Fruit fly (Drosophila melanogaster) whole organism, embryonic: ENCODE measurements around the gene CG13127.

ENCODE experiments used
- Adf1 ChIP-seq: fragments of 200-800 bp; sonication (Bioruptor generic); IDR thresholded peaks from 2 replicates; pipeline ENCODE4 v1.3.6; 2022; ENCODE audit warnings: missing biosample characterization, missing genetic modification characterization
- CG11398 ChIP-seq: fragments of 200-800 bp; sonication (Bioruptor generic); optimal IDR thresholded peaks from 2 replicates; lab custom pipeline; 2016; ENCODE audit warnings: missing biosample characterization, missing genetic modification characterization
- CG11696 ChIP-seq: fragments of 200-800 bp; sonication (Bioruptor generic); IDR thresholded peaks from 2 replicates; pipeline ENCODE4 v1.3.6; 2022; ENCODE audit warnings: missing biosample characterization, missing genetic modification characterization
- CG12236 ChIP-seq: fragments of 200-800 bp; sonication (Bioruptor generic); optimal IDR thresholded peaks from 2 replicates; lab custom pipeline; 2016; ENCODE audit warnings: missing biosample characterization, missing genetic modification characterization
- CG13624 ChIP-seq: fragments of 200-800 bp; sonication (Bioruptor generic); optimal IDR thresholded peaks from 2 replicates; lab custom pipeline; 2016; ENCODE audit warnings: missing biosample characterization, missing genetic modification characterization
- CG1529 ChIP-seq: fragments of 200-800 bp; sonication (Bioruptor generic); optimal IDR thresholded peaks from 3 replicates; lab custom pipeline; 2018; ENCODE audit warnings: missing biosample characterization, missing genetic modification characterization
- CG17385 ChIP-seq: fragments of 200-800 bp; sonication (Bioruptor generic); optimal IDR thresholded peaks from 3 replicates; lab custom pipeline; 2018; ENCODE audit warnings: missing biosample characterization, mild to moderate bottlenecking, missing genetic modification characterization
- CG18011 ChIP-seq: fragments of 200-800 bp; sonication (Bioruptor generic); optimal IDR thresholded peaks from 2 replicates; lab custom pipeline; 2017; ENCODE audit warnings: missing biosample characterization, missing genetic modification characterization, mild to moderate bottlenecking, moderate library complexity, missing genotype
- CG2120 ChIP-seq: fragments of 200-800 bp; sonication (Bioruptor generic); optimal IDR thresholded peaks from 3 replicates; lab custom pipeline; 2016; ENCODE audit warnings: missing biosample characterization, missing genetic modification characterization
- CG2889 ChIP-seq: fragments of 200-800 bp; sonication (Bioruptor generic); IDR thresholded peaks from 3 replicates; pipeline ENCODE4 v1.3.6; 2022; ENCODE audit warnings: missing biosample characterization, missing genetic modification characterization
- CG4360 ChIP-seq: fragments of 200-800 bp; sonication (Bioruptor generic); IDR thresholded peaks from 2 replicates; pipeline ENCODE4 v1.3.6; 2022; ENCODE audit warnings: missing biosample characterization, missing genetic modification characterization
- CG6175 ChIP-seq: fragments of 200-800 bp; sonication (Bioruptor generic); IDR thresholded peaks from 3 replicates; pipeline ENCODE4 v1.3.6; 2022; ENCODE audit warnings: missing biosample characterization, missing genetic modification characterization
- CG7556 ChIP-seq: fragments of 200-800 bp; sonication (Bioruptor generic); optimal IDR thresholded peaks from 2 replicates; lab custom pipeline; 2017; ENCODE audit warnings: missing biosample characterization, mild to moderate bottlenecking, missing genetic modification characterization
- CG9437 ChIP-seq: fragments of 200-800 bp; sonication (Bioruptor generic); optimal IDR thresholded peaks from 2 replicates; lab custom pipeline; 2018; ENCODE audit warnings: missing biosample characterization, mild to moderate bottlenecking, missing genetic modification characterization
- CG9727 ChIP-seq: fragments of 200-800 bp; sonication (Bioruptor generic); optimal IDR thresholded peaks from 3 replicates; lab custom pipeline; 2017; ENCODE audit warnings: missing biosample characterization, mild to moderate bottlenecking, missing genetic modification characterization
- CG9817 ChIP-seq: fragments of 200-800 bp; sonication (Bioruptor generic); optimal IDR thresholded peaks from 2 replicates; lab custom pipeline; 2018; ENCODE audit warnings: missing biosample characterization, mild to moderate bottlenecking, missing genetic modification characterization, moderate library complexity
- CTCF ChIP-seq: fragments of 200-800 bp; sonication (Bioruptor generic); optimal IDR thresholded peaks from 2 replicates; lab custom pipeline; 2017; ENCODE audit warnings: missing biosample characterization, mild to moderate bottlenecking, missing genetic modification characterization, moderate library complexity
- Camta ChIP-seq: fragments of 200-800 bp; sonication (Bioruptor generic); optimal IDR thresholded peaks from 2 replicates; lab custom pipeline; 2016; ENCODE audit warnings: missing biosample characterization, missing genetic modification characterization
- CoRest ChIP-seq: fragments of 200-800 bp; sonication (Bioruptor generic); optimal IDR thresholded peaks from 3 replicates; lab custom pipeline; 2018; ENCODE audit warnings: missing biosample characterization, mild to moderate bottlenecking, missing genetic modification characterization, moderate library complexity
- Dbx ChIP-seq: fragments of 200-800 bp; sonication (Bioruptor generic); IDR thresholded peaks from 3 replicates; pipeline ENCODE4 v1.3.6; 2022; ENCODE audit warnings: missing biosample characterization, missing genetic modification characterization
- Dp ChIP-seq: fragments of 200-800 bp; sonication (Bioruptor generic); optimal IDR thresholded peaks from 2 replicates; lab custom pipeline; 2018; ENCODE audit warnings: missing biosample characterization, mild to moderate bottlenecking, missing genetic modification characterization, moderate library complexity
- E2f2 ChIP-seq: fragments of 200-800 bp; sonication (Bioruptor generic); IDR thresholded peaks from 2 replicates; pipeline ENCODE4 v1.3.6; 2022; ENCODE audit warnings: missing biosample characterization, missing genetic modification characterization
- Hr39 ChIP-seq: fragments of >200 bp; optimal IDR thresholded peaks from 2 replicates; lab custom pipeline; 2017
- Lhr ChIP-seq: fragments of 200-800 bp; sonication (Bioruptor generic); optimal IDR thresholded peaks from 3 replicates; lab custom pipeline; 2017; ENCODE audit warnings: mild to moderate bottlenecking, missing biosample characterization, missing genetic modification reagents, missing genetic modification characterization
- NC2β ChIP-seq: fragments of 200-800 bp; sonication (Bioruptor generic); optimal IDR thresholded peaks from 2 replicates; lab custom pipeline; 2016; ENCODE audit warnings: missing biosample characterization, missing genetic modification characterization
- Six4 ChIP-seq: fragments of 200-800 bp; sonication (Bioruptor generic); optimal IDR thresholded peaks from 2 replicates; lab custom pipeline; 2016; ENCODE audit warnings: missing biosample characterization, missing genetic modification characterization
- Sry-β ChIP-seq: fragments of 200-800 bp; sonication (Bioruptor generic); optimal IDR thresholded peaks from 2 replicates; lab custom pipeline; 2018; ENCODE audit warnings: missing biosample characterization, mild to moderate bottlenecking, missing genetic modification characterization, moderate library complexity
- Ssrp ChIP-seq: fragments of 200-800 bp; sonication (Bioruptor generic); optimal IDR thresholded peaks from 2 replicates; lab custom pipeline; 2018; ENCODE audit warnings: missing biosample characterization, mild to moderate bottlenecking, missing genetic modification characterization, moderate library complexity
- Vsx1 ChIP-seq: fragments of 200-800 bp; sonication (Bioruptor generic); optimal IDR thresholded peaks from 2 replicates; lab custom pipeline; 2017; ENCODE audit warnings: missing biosample characterization, mild to moderate bottlenecking, missing genetic modification characterization, missing genetic modification reagents
- al ChIP-seq: fragments of 200-800 bp; sonication (Bioruptor generic); IDR thresholded peaks from 2 replicates; pipeline ENCODE4 v1.3.6; 2022; ENCODE audit warnings: missing biosample characterization, missing genetic modification characterization
- bbx ChIP-seq: fragments of 200-800 bp; sonication (Bioruptor generic); IDR thresholded peaks from 2 replicates; pipeline ENCODE4 v1.3.6; 2022; ENCODE audit warnings: missing biosample characterization, missing genetic modification characterization; ENCODE audit not compliant: partially characterized antibody
- crc ChIP-seq: fragments of 200-800 bp; sonication (Bioruptor generic); optimal IDR thresholded peaks from 2 replicates; lab custom pipeline; 2016; ENCODE audit warnings: missing biosample characterization, missing genetic modification characterization
- croc ChIP-seq: fragments of 200-800 bp; sonication (Bioruptor generic); conservative IDR thresholded peaks from 3 replicates; pipeline ENCODE4 v1.3.6; 2022; ENCODE audit warnings: missing biosample characterization, missing genetic modification characterization
- crol ChIP-seq: fragments of 200-800 bp; sonication (Bioruptor generic); IDR thresholded peaks from 2 replicates; pipeline ENCODE4 v1.3.6; 2022; ENCODE audit warnings: missing biosample characterization, missing genetic modification characterization
- crp ChIP-seq, 2 experiments: fragments of 200-800 bp; sonication (Bioruptor generic); optimal IDR thresholded peaks; 2 replicates in 1 of 2; 3 replicates in 1 of 2; lab custom pipeline; 2017; ENCODE audit warnings: missing biosample characterization in 2 of 2, missing genetic modification characterization in 2 of 2, mild to moderate bottlenecking in 1 of 2, moderate library complexity in 1 of 2
- exex ChIP-seq: fragments of 200-800 bp; sonication (Bioruptor generic); optimal IDR thresholded peaks from 4 replicates; lab custom pipeline; 2018; ENCODE audit warnings: missing biosample characterization, mild to moderate bottlenecking, missing genetic modification characterization, moderate library complexity
- her ChIP-seq: fragments of 200-800 bp; sonication (Bioruptor generic); optimal IDR thresholded peaks from 2 replicates; lab custom pipeline; 2016; ENCODE audit warnings: missing biosample characterization, missing genetic modification characterization
- inv ChIP-seq: fragments of 200-800 bp; sonication (Bioruptor generic); IDR thresholded peaks from 2 replicates; pipeline ENCODE4 v1.3.6; 2022; ENCODE audit warnings: missing biosample characterization, missing genetic modification characterization; ENCODE audit not compliant: partially characterized antibody
- kni ChIP-seq: fragments of 200-800 bp; sonication (Bioruptor generic); optimal IDR thresholded peaks from 3 replicates; lab custom pipeline; 2017; ENCODE audit warnings: mild to moderate bottlenecking, missing biosample characterization, missing genetic modification reagents, missing genetic modification characterization
- knrl ChIP-seq: fragments of 200-800 bp; sonication (Bioruptor generic); IDR thresholded peaks from 3 replicates; pipeline ENCODE4 v1.3.6; 2022; ENCODE audit warnings: missing biosample characterization, missing genetic modification characterization; ENCODE audit not compliant: partially characterized antibody
- lbe ChIP-seq: fragments of 200-800 bp; sonication (Bioruptor generic); optimal IDR thresholded peaks from 2 replicates; lab custom pipeline; 2016; ENCODE audit warnings: missing biosample characterization, mild to moderate bottlenecking, missing genetic modification characterization
- onecut ChIP-seq: fragments of 200-800 bp; sonication (Bioruptor generic); IDR thresholded peaks from 2 replicates; pipeline ENCODE4 v1.3.6; 2022; ENCODE audit warnings: missing biosample characterization, missing genetic modification characterization
- phol ChIP-seq: fragments of 200-800 bp; sonication (Bioruptor generic); optimal IDR thresholded peaks from 3 replicates; lab custom pipeline; 2018; ENCODE audit warnings: missing biosample characterization, mild to moderate bottlenecking, missing genetic modification characterization, moderate library complexity
- pros ChIP-seq: fragments of 200-800 bp; sonication (Bioruptor generic); optimal IDR thresholded peaks from 3 replicates; lab custom pipeline; 2019; ENCODE audit warnings: missing biosample characterization, mild to moderate bottlenecking, missing genetic modification characterization, moderate library complexity
- pum ChIP-seq: fragments of 200-800 bp; sonication (Bioruptor generic); optimal IDR thresholded peaks from 2 replicates; lab custom pipeline; 2016; ENCODE audit warnings: missing biosample characterization, missing genetic modification characterization
- rib ChIP-seq: fragments of 200-800 bp; sonication (Bioruptor generic); IDR thresholded peaks from 2 replicates; pipeline ENCODE4 v1.3.6; 2022; ENCODE audit warnings: missing biosample characterization, missing genetic modification characterization
- run ChIP-seq: fragments of 200-800 bp; sonication (Bioruptor generic); optimal IDR thresholded peaks from 3 replicates; lab custom pipeline; 2018; ENCODE audit warnings: missing biosample characterization, mild to moderate bottlenecking, missing genetic modification characterization
- slbo ChIP-seq: fragments of 200-800 bp; sonication (Bioruptor generic); IDR thresholded peaks from 2 replicates; pipeline ENCODE4 v1.3.6; 2022; ENCODE audit warnings: missing biosample characterization, missing genetic modification characterization
- tap ChIP-seq: fragments of 200-800 bp; optimal IDR thresholded peaks from 3 replicates; lab custom pipeline; 2019; ENCODE audit warnings: missing biosample characterization, mild to moderate bottlenecking, missing genetic modification characterization, moderate library complexity
- trem ChIP-seq: fragments of 200-800 bp; optimal IDR thresholded peaks from 3 replicates; lab custom pipeline; 2019; ENCODE audit warnings: missing biosample characterization, mild to moderate bottlenecking, missing genetic modification characterization, moderate library complexity
- tup ChIP-seq: fragments of 200-800 bp; sonication (Bioruptor generic); optimal IDR thresholded peaks from 2 replicates; lab custom pipeline; 2016; ENCODE audit warnings: missing biosample characterization, mild to moderate bottlenecking, missing genetic modification characterization, moderate library complexity
- vfl ChIP-seq: fragments of 200-800 bp; sonication (Bioruptor generic); optimal IDR thresholded peaks from 2 replicates; lab custom pipeline; 2016; ENCODE audit warnings: missing biosample characterization, missing genetic modification characterization

The CG13127 gene

dm6 chr2L:10003593-10003992 is 22.9 kb upstream of the CG13127 start, which contains the start of gene Ndf:
TSS of gene Ndf (plus strand) at chr2L:10003832.
- TF ChIP-seq crc (no peak), croc (GFP tag; lab: Robert Waterston, UW) (no peak), Lhr (GFP tag; lab: Kevin White, UChicago) (peak; percentile 65), inv (GFP tag; lab: Robert Waterston, UW) (peak; percentile 73), CG1529 (GFP tag; lab: Kevin White, UChicago) (no peak), CG2889 (GFP tag; lab: Robert Waterston, UW) (no peak), tup (GFP tag; lab: Kevin White, UChicago) (peak; percentile 62), run (no peak), Hr39 (lab: Kevin White, UChicago) (no peak), E2f2 (peak; percentile 66), pum (peak; percentile 5), CG4360 (GFP tag; lab: Robert Waterston, UW) (0 out of 2 replicates have a peak, but pooled peaks have one; percentile 12), CG13624 (peak; percentile 59), NC2β (peak; percentile 69), vfl (GFP tag; lab: Kevin White, UChicago) (peak; percentile 70), Sry-β (GFP tag; lab: Kevin White, UChicago) (peak; percentile 18), exex (tag; lab: Kevin White, UChicago) (peak; percentile 4), CoRest (tag; lab: Kevin White, UChicago) (peak; percentile 54), Adf1 (peak; percentile 15), crol (GFP tag; lab: Robert Waterston, UW) (no peak), CG17385 (GFP tag; lab: Kevin White, UChicago) (peak; percentile 60), Dp (peak; percentile 48), CG11398 (GFP tag; lab: Kevin White, UChicago) (no peak), Six4 (peak; percentile 15), her (peak; percentile 16), Dbx (GFP tag; lab: Robert Waterston, UW) (peak; percentile 80), crp (GFP tag; optimal IDR thresholded peaks at IDR 0.05; lab: Kevin White, UChicago) (peak in 1 of 2 experiments; percentile 16), bbx (GFP tag; lab: Robert Waterston, UW) (peak; percentile 87), Vsx1 (GFP tag; lab: Kevin White, UChicago) (no peak), CG18011 (GFP tag; lab: Kevin White, UChicago) (no peak), CG9817 (tag; lab: Kevin White, UChicago) (peak; percentile 70), slbo (peak; percentile 85), pros (GFP tag; lab: Kevin White, UChicago) (no peak), phol (tag; lab: Kevin White, UChicago) (peak; percentile 100), kni (GFP tag; lab: Kevin White, UChicago) (peak; percentile 2), CG7556 (peak; percentile 41), al (GFP tag; lab: Robert Waterston, UW) (peak; percentile 57), CG2120 (peak; percentile 77), onecut (GFP tag; lab: Robert Waterston, UW) (peak; percentile 72), CG12236 (GFP tag; lab: Kevin White, UChicago) (no peak), rib (GFP tag; lab: Robert Waterston, UW) (no peak), Camta (peak; percentile 47), CG9727 (GFP tag; lab: Kevin White, UChicago) (peak; percentile 46), trem (peak; percentile 100), Ssrp (tag; lab: Kevin White, UChicago) (peak; percentile 26), CG9437 (peak; percentile 92), CG6175 (GFP tag; lab: Robert Waterston, UW) (peak; percentile 36; the same call in 1 of the 3 replicates), CG11696 (GFP tag; lab: Robert Waterston, UW) (0 out of 2 replicates have a peak, but pooled peaks have one; percentile 30), CTCF (GFP tag; lab: Kevin White, UChicago) (no peak), knrl (GFP tag; lab: Robert Waterston, UW) (peak; percentile 79), tap (no peak), lbe (peak; percentile 15)
